Worm (Caenorhabditis elegans) whole organism, L3 larva: ENCODE measurements around the gene str-20.
A peak's percentile ranks its signal among the peaks of the same experiment; 100 is the strongest.

Experiments
- R02D3.7 ChIP-seq: fragments of 150-350 bp; optimal IDR thresholded peaks from 2 replicates; lab custom pipeline; 2014; ENCODE audit warnings: missing biosample characterization, missing genetic modification characterization
- ZK546.5 ChIP-seq: sonication (generic microtip); optimal IDR thresholded peaks from 2 replicates; lab custom pipeline; 2017; ENCODE audit warnings: missing biosample characterization, missing genetic modification characterization
- aly-2 ChIP-seq: fragments of 150-350 bp; optimal IDR thresholded peaks from 2 replicates; lab custom pipeline; 2014; ENCODE audit warnings: missing biosample characterization, missing genetic modification characterization
- ama-1 ChIP-seq: fragments of 150-350 bp; optimal IDR thresholded peaks from 2 replicates; lab custom pipeline; 2018
- ceh-16 ChIP-seq: sonication (generic microtip); optimal IDR thresholded peaks from 2 replicates; lab custom pipeline; 2017; ENCODE audit warnings: missing biosample characterization, missing genetic modification characterization
- ceh-28 ChIP-seq: fragments of 150-350 bp; optimal IDR thresholded peaks from 2 replicates; lab custom pipeline; 2014; ENCODE audit warnings: missing biosample characterization, missing genetic modification reagents, missing genetic modification characterization
- ceh-82 ChIP-seq: fragments of 150-350 bp; optimal IDR thresholded peaks from 2 replicates; lab custom pipeline; 2014; ENCODE audit warnings: missing biosample characterization, missing genetic modification characterization
- ceh-9 ChIP-seq: sonication (generic microtip); optimal IDR thresholded peaks from 2 replicates; lab custom pipeline; 2018; ENCODE audit warnings: missing biosample characterization, missing genetic modification characterization
- daf-12 ChIP-seq: fragments of 150-350 bp; optimal IDR thresholded peaks from 2 replicates; lab custom pipeline; 2014; ENCODE audit warnings: missing biosample characterization, missing genetic modification reagents, missing genetic modification characterization
- egl-27 ChIP-seq: sonication (generic microtip); optimal IDR thresholded peaks from 4 replicates; lab custom pipeline; 2017; ENCODE audit warnings: missing biosample characterization, missing genetic modification reagents, missing genetic modification characterization
- egl-5 ChIP-seq: fragments of 150-350 bp; optimal IDR thresholded peaks from 2 replicates; lab custom pipeline; 2017; ENCODE audit warnings: missing biosample characterization, missing genetic modification reagents, missing genetic modification characterization, inconsistent platforms
- elt-1 ChIP-seq: fragments of 150-350 bp; optimal IDR thresholded peaks from 2 replicates; lab custom pipeline; 2014; ENCODE audit warnings: missing biosample characterization, missing genetic modification characterization
- elt-2 ChIP-seq: sonication (generic microtip); optimal IDR thresholded peaks from 2 replicates; lab custom pipeline; 2016; ENCODE audit warnings: missing genetic modification reagents, mild to moderate bottlenecking, missing genetic modification characterization, missing compliant biosample characterization
- elt-3 ChIP-seq, 3 experiments: fragments of 150-350 bp in 1 of 3; sonication (generic microtip) in 2 of 3; optimal IDR thresholded peaks; 2 replicates in 2 of 3; 4 replicates in 1 of 3; lab custom pipeline; 2014 to 2017; ENCODE audit warnings: missing biosample characterization in 3 of 3, missing genetic modification characterization in 3 of 3
- eor-1 ChIP-seq, 2 experiments: fragments of 150-350 bp; optimal IDR thresholded peaks; 2 replicates each; lab custom pipeline; 2014 to 2018; ENCODE audit warnings: missing biosample characterization in 2 of 2, missing genetic modification characterization in 2 of 2
- fkh-10 ChIP-seq: sonication (generic microtip); optimal IDR thresholded peaks from 2 replicates; lab custom pipeline; 2017; ENCODE audit warnings: missing biosample characterization, missing genetic modification reagents, missing genetic modification characterization
- fkh-2 ChIP-seq: fragments of 150-350 bp; optimal IDR thresholded peaks from 2 replicates; lab custom pipeline; 2014; ENCODE audit warnings: missing biosample characterization, missing genetic modification reagents, missing genetic modification characterization
- fos-1 ChIP-seq: fragments of 150-350 bp; optimal IDR thresholded peaks from 2 replicates; lab custom pipeline; 2014; ENCODE audit warnings: missing biosample characterization, missing genetic modification characterization
- hmg-11 ChIP-seq: sonication (generic microtip); optimal IDR thresholded peaks from 2 replicates; lab custom pipeline; 2016; ENCODE audit warnings: missing genetic modification characterization, missing compliant biosample characterization
- jun-1 ChIP-seq: fragments of 150-350 bp; optimal IDR thresholded peaks from 2 replicates; lab custom pipeline; 2014; ENCODE audit warnings: missing biosample characterization, missing genetic modification reagents, missing genetic modification characterization
- lin-15B ChIP-seq: fragments of 150-350 bp; optimal IDR thresholded peaks from 2 replicates; lab custom pipeline; 2014; ENCODE audit warnings: missing biosample characterization, missing genetic modification characterization
- lin-39 ChIP-seq: fragments of 150-350 bp; optimal IDR thresholded peaks from 2 replicates; lab custom pipeline; 2018; ENCODE audit warnings: missing biosample characterization, missing genetic modification reagents, missing genetic modification characterization
- lsy-12 ChIP-seq: sonication (generic microtip); optimal IDR thresholded peaks from 2 replicates; lab custom pipeline; 2016; ENCODE audit warnings: mild to moderate bottlenecking, missing genetic modification characterization, missing compliant biosample characterization
- mdl-1 ChIP-seq: fragments of 150-350 bp; optimal IDR thresholded peaks from 2 replicates; lab custom pipeline; 2014; ENCODE audit warnings: missing biosample characterization, missing genetic modification characterization
- mml-1 ChIP-seq: fragments of 150-350 bp; sonication (generic microtip); optimal IDR thresholded peaks from 3 replicates; lab custom pipeline; 2014; ENCODE audit warnings: missing biosample characterization, missing genetic modification characterization
- nfya-1 ChIP-seq: sonication (generic microtip); optimal IDR thresholded peaks from 2 replicates; lab custom pipeline; 2017; ENCODE audit warnings: missing genetic modification characterization, mild to moderate bottlenecking, missing compliant biosample characterization, antibody characterized with exemption, moderate library complexity; ENCODE audit not compliant: insufficient read depth
- nhr-11 ChIP-seq: fragments of 150-350 bp; optimal IDR thresholded peaks from 2 replicates; lab custom pipeline; 2014; ENCODE audit warnings: missing biosample characterization, missing genetic modification characterization
- nhr-12 ChIP-seq: fragments of 150-350 bp; optimal IDR thresholded peaks from 2 replicates; lab custom pipeline; 2014; ENCODE audit warnings: missing biosample characterization, missing genetic modification characterization
- nhr-23 ChIP-seq: fragments of 150-350 bp; optimal IDR thresholded peaks from 2 replicates; lab custom pipeline; 2014; ENCODE audit warnings: missing biosample characterization, missing genetic modification reagents, missing genetic modification characterization
- nhr-237 ChIP-seq: fragments of 150-350 bp; optimal IDR thresholded peaks from 2 replicates; lab custom pipeline; 2014; ENCODE audit warnings: missing biosample characterization, missing genetic modification characterization
- nhr-25 ChIP-seq: sonication (generic microtip); optimal IDR thresholded peaks from 2 replicates; lab custom pipeline; 2017; ENCODE audit warnings: missing biosample characterization, missing genetic modification characterization
- nhr-28 ChIP-seq: fragments of 150-350 bp; optimal IDR thresholded peaks from 2 replicates; lab custom pipeline; 2014; ENCODE audit warnings: missing biosample characterization, missing genetic modification characterization
- nhr-43 ChIP-seq: sonication (generic microtip); optimal IDR thresholded peaks from 2 replicates; lab custom pipeline; 2016; ENCODE audit warnings: mild to moderate bottlenecking, missing genetic modification characterization, missing compliant biosample characterization; ENCODE audit not compliant: poor library complexity, severe bottlenecking
- nhr-67 ChIP-seq: fragments of 150-350 bp; optimal IDR thresholded peaks from 2 replicates; lab custom pipeline; 2014; ENCODE audit warnings: missing biosample characterization, missing genetic modification characterization
- nhr-76 ChIP-seq: fragments of 150-350 bp; sonication (generic microtip); optimal IDR thresholded peaks from 5 replicates; lab custom pipeline; 2014; ENCODE audit warnings: missing biosample characterization, missing genetic modification characterization
- nhr-77 ChIP-seq: fragments of 150-350 bp; optimal IDR thresholded peaks from 2 replicates; lab custom pipeline; 2014; ENCODE audit warnings: missing biosample characterization, missing genetic modification characterization
- pha-4 ChIP-seq: fragments of 150-350 bp; optimal IDR thresholded peaks from 2 replicates; lab custom pipeline; 2014; ENCODE audit warnings: missing biosample characterization, missing genetic modification reagents, missing genetic modification characterization
- pqm-1 ChIP-seq: fragments of 150-350 bp; optimal IDR thresholded peaks from 2 replicates; lab custom pipeline; 2017; ENCODE audit warnings: missing biosample characterization, missing genetic modification characterization, inconsistent platforms
- sea-2 ChIP-seq: fragments of 150-350 bp; sonication (generic microtip); optimal IDR thresholded peaks from 4 replicates; lab custom pipeline; 2014; ENCODE audit warnings: missing biosample characterization, missing genetic modification reagents, missing genetic modification characterization
- skn-1 ChIP-seq: fragments of 150-350 bp; optimal IDR thresholded peaks from 2 replicates; lab custom pipeline; 2014; ENCODE audit warnings: missing biosample characterization, missing genetic modification characterization
- snpc-4 ChIP-seq: fragments of 150-350 bp; optimal IDR thresholded peaks from 2 replicates; lab custom pipeline; 2014; ENCODE audit warnings: missing biosample characterization, missing genetic modification characterization
- tbx-2 ChIP-seq: sonication (generic microtip); optimal IDR thresholded peaks from 2 replicates; lab custom pipeline; 2016; ENCODE audit warnings: mild to moderate bottlenecking, missing genetic modification characterization, missing compliant biosample characterization
- unc-39 ChIP-seq: sonication (generic microtip); optimal IDR thresholded peaks from 4 replicates; lab custom pipeline; 2017; ENCODE audit warnings: missing biosample characterization, missing genetic modification characterization
- unc-62 ChIP-seq: fragments of 150-350 bp; sonication (generic microtip); optimal IDR thresholded peaks from 4 replicates; lab custom pipeline; 2014; ENCODE audit warnings: missing biosample characterization, missing genetic modification reagents, missing genetic modification characterization
- zag-1 ChIP-seq: fragments of 150-350 bp; optimal IDR thresholded peaks from 2 replicates; lab custom pipeline; 2014; ENCODE audit warnings: missing biosample characterization, missing genetic modification characterization
- ztf-11 ChIP-seq: fragments of 150-350 bp; optimal IDR thresholded peaks from 2 replicates; lab custom pipeline; 2014; ENCODE audit warnings: missing biosample characterization, missing genetic modification characterization
- ztf-4 ChIP-seq: fragments of 150-350 bp; optimal IDR thresholded peaks from 2 replicates; lab custom pipeline; 2014; ENCODE audit warnings: missing biosample characterization, missing genetic modification characterization

str-20 gene

ce11 chrV:727484-728351, 28.6 kb upstream of the str-20 start, which contains the start of the genes icl-1 and srh-2:
Gene icl-1, minus strand, starts transcription at chrV:728004.
Gene srh-2, plus strand, starts transcription at chrV:728301.
- TF ChIP-seq nhr-28 (tag; lab: Kevin White, UChicago), result no peak
- TF ChIP-seq fkh-10 (GFP tag; lab: Kevin White, UChicago), result no peak
- no peak for TF ChIP-seq snpc-4 (tag; lab: Kevin White, UChicago)
- TF ChIP-seq ceh-82 (tag; lab: Kevin White, UChicago), result no peak
- no peak for TF ChIP-seq elt-1 (tag; lab: Kevin White, UChicago)
- peak; percentile 92 for TF ChIP-seq ama-1 (lab: Kevin White, UChicago)
- no peak for TF ChIP-seq aly-2
- TF ChIP-seq nfya-1 (tag; lab: Kevin White, UChicago), result peak; percentile 68
- no peak for TF ChIP-seq nhr-12
- peak; percentile 83 for TF ChIP-seq elt-2 (tag; lab: Kevin White, UChicago)
- peak; percentile 8 for TF ChIP-seq tbx-2 (tag; lab: Kevin White, UChicago)
- TF ChIP-seq pha-4 (tag; lab: Kevin White, UChicago), result peak; percentile 79
- no peak for TF ChIP-seq zag-1
- TF ChIP-seq mml-1, result no peak
- TF ChIP-seq daf-12 (tag; lab: Kevin White, UChicago), result no peak
- TF ChIP-seq egl-27, result no peak
- TF ChIP-seq nhr-43 (tag; lab: Kevin White, UChicago), result peak; percentile 73
- no peak for TF ChIP-seq hmg-11 (tag; lab: Kevin White, UChicago)
- TF ChIP-seq nhr-237 (tag; lab: Kevin White, UChicago), result no peak
- no peak for TF ChIP-seq R02D3.7 (tag; lab: Kevin White, UChicago)
- TF ChIP-seq nhr-23 (tag; lab: Kevin White, UChicago), result peak; percentile 71
- TF ChIP-seq fkh-2 (tag; lab: Kevin White, UChicago), result no peak
- TF ChIP-seq nhr-11 (tag; lab: Kevin White, UChicago), result no peak
- peak; percentile 67 for TF ChIP-seq ceh-28 (tag; lab: Kevin White, UChicago)
- no peak for TF ChIP-seq ceh-9 (tag; lab: Kevin White, UChicago)
- TF ChIP-seq unc-62 (GFP tag; lab: Kevin White, UChicago), result no peak
- TF ChIP-seq lin-15B (tag; lab: Kevin White, UChicago), result peak; percentile 28
- TF ChIP-seq mdl-1 (tag; lab: Kevin White, UChicago), result no peak
- no peak for TF ChIP-seq eor-1 (tag; optimal IDR thresholded peaks at IDR 0.05; lab: Kevin White, UChicago)
- TF ChIP-seq elt-3 (tag; optimal IDR thresholded peaks at IDR 0.05; lab: Kevin White, UChicago), result no peak
- no peak for TF ChIP-seq egl-5 (tag; lab: Kevin White, UChicago)
- TF ChIP-seq nhr-67, result no peak
- TF ChIP-seq pqm-1 (tag; lab: Kevin White, UChicago), result peak; percentile 65
- no peak for TF ChIP-seq unc-39 (tag; lab: Kevin White, UChicago)
- no peak for TF ChIP-seq ztf-11 (tag; lab: Kevin White, UChicago)
- peak; percentile 43 for TF ChIP-seq jun-1 (tag; lab: Kevin White, UChicago)
- peak; percentile 15 for TF ChIP-seq fos-1
- TF ChIP-seq nhr-77 (tag; lab: Kevin White, UChicago), result no peak
- TF ChIP-seq ztf-4 (tag; lab: Kevin White, UChicago), result no peak
- TF ChIP-seq lin-39 (tag; lab: Kevin White, UChicago), result peak; percentile 11
- peak; percentile 2 for TF ChIP-seq nhr-25 (tag; lab: Kevin White, UChicago)
- TF ChIP-seq ceh-16, result no peak
- TF ChIP-seq nhr-76 (tag; lab: Kevin White, UChicago), result no peak
- TF ChIP-seq skn-1 (tag; lab: Kevin White, UChicago), result no peak
- TF ChIP-seq sea-2 (GFP tag; lab: Kevin White, UChicago), result no peak
- TF ChIP-seq lsy-12, result peak; percentile 42
- no peak for TF ChIP-seq ZK546.5 (tag; lab: Kevin White, UChicago)
- TF ChIP-seq, all 47 proteins: peak for 15
